Worm (Caenorhabditis elegans) whole organism, young adult: ENCODE data around the gene idh-2.

Experiments
- B0019.2 ChIP-seq: fragments of 200-800 bp; sonication (Bioruptor generic); conservative IDR thresholded peaks from 2 replicates; pipeline ENCODE4 v1.3.6; 2022; ENCODE audit warnings: missing genetic modification reagents, missing genetic modification characterization, missing compliant biosample characterization
- F10E7.11 ChIP-seq: sonication (generic microtip); optimal IDR thresholded peaks from 2 replicates; lab custom pipeline; 2017; ENCODE audit warnings: mild to moderate bottlenecking, missing genetic modification characterization, moderate library complexity, missing compliant biosample characterization
- F37B4.10 ChIP-seq: fragments of 200-800 bp; sonication (Bioruptor generic); IDR thresholded peaks from 2 replicates; pipeline ENCODE4 v1.3.6; 2022; ENCODE audit warnings: missing genetic modification characterization, missing compliant biosample characterization
- F52B5.7 ChIP-seq: sonication (generic microtip); optimal IDR thresholded peaks from 2 replicates; lab custom pipeline; 2016; ENCODE audit warnings: mild to moderate bottlenecking, missing genetic modification characterization, missing compliant biosample characterization
- K12H6.12 ChIP-seq: fragments of 200-800 bp; sonication (Bioruptor generic); optimal IDR thresholded peaks from 2 replicates; lab custom pipeline; 2018; ENCODE audit warnings: mild to moderate bottlenecking, missing genetic modification characterization, missing compliant biosample characterization
- Y67H2A.10 ChIP-seq: fragments of 200-800 bp; sonication (Bioruptor generic); conservative IDR thresholded peaks from 2 replicates; pipeline ENCODE4 v1.3.6; 2022; ENCODE audit warnings: missing genetic modification reagents, missing genetic modification characterization, missing compliant biosample characterization
- bed-1 ChIP-seq: fragments of 200-800 bp; sonication (Bioruptor generic); IDR thresholded peaks from 2 replicates; pipeline ENCODE4 v1.3.6; 2022; ENCODE audit warnings: missing genetic modification reagents, missing genetic modification characterization, missing compliant biosample characterization
- ccch-3 ChIP-seq: fragments of 200-800 bp; sonication (Bioruptor generic); optimal IDR thresholded peaks from 2 replicates; lab custom pipeline; 2018; ENCODE audit warnings: mild to moderate bottlenecking, missing genetic modification characterization, missing compliant biosample characterization
- ets-4 ChIP-seq: fragments of 200-800 bp; sonication (Bioruptor generic); optimal IDR thresholded peaks from 2 replicates; lab custom pipeline; 2018; ENCODE audit warnings: mild to moderate bottlenecking, missing genetic modification characterization, missing compliant biosample characterization
- nhr-80 ChIP-seq: sonication (generic microtip); optimal IDR thresholded peaks from 2 replicates; lab custom pipeline; 2016; ENCODE audit warnings: missing genetic modification characterization, missing compliant biosample characterization
- snpc-1.1 ChIP-seq: sonication (generic microtip); optimal IDR thresholded peaks from 2 replicates; lab custom pipeline; 2017; ENCODE audit warnings: missing genetic modification characterization, mild to moderate bottlenecking, missing compliant biosample characterization, antibody characterized with exemption, moderate library complexity, missing genotype, missing genetic modification reagents; ENCODE audit not compliant: insufficient read depth
- snpc-4 ChIP-seq, 5 experiments: fragments of 150-350 bp in 1 of 5; sonication (generic microtip) in 4 of 5; optimal IDR thresholded peaks; 2 replicates each; lab custom pipeline; 2014 to 2018; ENCODE audit warnings: missing genetic modification characterization in 5 of 5, missing biosample characterization in 3 of 5, antibody characterized with exemption in 2 of 5, mild to moderate bottlenecking in 2 of 5, missing compliant biosample characterization in 2 of 5, missing genotype in 2 of 5, moderate library complexity in 2 of 5, missing genetic modification reagents in 1 of 5
- sptf-2 ChIP-seq: fragments of 200-800 bp; sonication (Bioruptor generic); optimal IDR thresholded peaks from 2 replicates; lab custom pipeline; 2018; ENCODE audit warnings: mild to moderate bottlenecking, missing genetic modification characterization, missing compliant biosample characterization
- zfh-2 ChIP-seq: fragments of 200-800 bp; sonication (Bioruptor generic); conservative IDR thresholded peaks from 2 replicates; pipeline ENCODE4 v1.3.6; 2022; ENCODE audit warnings: missing genetic modification reagents, missing genetic modification characterization, missing compliant biosample characterization
- ztf-28 ChIP-seq: fragments of 200-800 bp; sonication (Bioruptor generic); IDR thresholded peaks from 2 replicates; pipeline ENCODE4 v1.3.6; 2022; ENCODE audit warnings: missing genetic modification reagents, missing genetic modification characterization, missing compliant biosample characterization
- ztf-3 ChIP-seq: fragments of 200-800 bp; sonication (Bioruptor generic); optimal IDR thresholded peaks from 2 replicates; lab custom pipeline; 2018; ENCODE audit warnings: mild to moderate bottlenecking, missing genetic modification characterization, missing compliant biosample characterization
- ztf-6 ChIP-seq: fragments of 200-800 bp; sonication (Bioruptor generic); IDR thresholded peaks from 2 replicates; pipeline ENCODE4 v1.3.6; 2022; ENCODE audit warnings: missing genetic modification reagents, missing genetic modification characterization, missing compliant biosample characterization

Gene idh-2

DNA sequence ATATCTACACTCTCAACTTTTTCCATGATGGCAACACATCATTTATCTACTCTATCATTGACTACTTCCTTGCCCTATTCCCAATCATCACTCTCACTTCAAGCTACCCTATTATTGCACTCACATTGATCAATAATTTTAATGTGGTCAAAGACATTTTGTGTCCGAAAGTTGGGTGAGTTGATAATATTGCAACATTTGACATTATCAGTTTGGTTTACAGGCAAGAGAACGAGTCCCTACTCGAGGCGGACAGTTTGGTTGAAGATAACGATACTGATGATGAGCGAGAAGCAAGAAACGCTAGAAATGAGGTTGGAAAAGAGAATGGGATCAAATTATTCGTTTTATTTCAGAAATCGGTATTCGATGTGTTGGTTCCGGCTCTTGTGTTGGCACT is 48.9 kb downstream of the idh-2 start:
- TF ChIP-seq nhr-80 (tag; lab: Kevin White, UChicago) (peak; percentile 92), K12H6.12 (tag; lab: Kevin White, UChicago) (no peak), ets-4 (GFP tag; lab: Kevin White, UChicago) (peak; percentile 33)

DNA sequence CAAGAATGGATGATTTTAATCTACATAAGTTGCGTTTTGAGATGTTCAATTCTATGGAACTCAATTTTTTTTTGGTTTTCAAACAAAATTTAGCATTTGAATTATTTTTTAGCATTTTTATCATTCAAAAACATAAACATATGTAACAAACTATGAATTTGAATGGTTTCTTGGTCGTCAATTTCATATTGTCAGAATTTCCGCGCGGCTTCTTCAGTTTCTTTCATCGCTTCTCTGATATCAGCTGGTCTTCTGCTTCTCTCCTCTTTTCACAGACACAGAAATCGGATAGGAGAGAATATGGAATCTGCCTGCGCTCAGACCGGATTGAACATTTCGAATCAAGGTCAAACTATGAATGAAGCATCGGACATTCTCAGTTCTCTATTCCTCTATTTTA is 50.9 kb downstream of the idh-2 start, which contains the start of gene C03A3.9:
Gene C03A3.9 (plus strand): TSS at position 301 of the 400 bp plus-strand sequence.
- TF ChIP-seq bed-1 (GFP tag; lab: Robert Waterston, UW) (no peak), ccch-3 (GFP tag; lab: Kevin White, UChicago) (no peak), zfh-2 (GFP tag; lab: Robert Waterston, UW) (no peak), snpc-1.1 (no peak), sptf-2 (GFP tag; lab: Kevin White, UChicago) (no peak), F37B4.10 (GFP tag; lab: Robert Waterston, UW) (no peak), ztf-3 (GFP tag; lab: Kevin White, UChicago) (no peak), ztf-28 (GFP tag; lab: Robert Waterston, UW) (no peak), Y67H2A.10 (GFP tag; lab: Robert Waterston, UW) (no peak), F10E7.11 (tag; lab: Kevin White, UChicago) (no peak), snpc-4 (GFP tag; optimal IDR thresholded peaks at IDR 0.05; lab: Kevin White, UChicago) (no peak), snpc-4 (tag; optimal IDR thresholded peaks at IDR 0.05; lab: Kevin White, UChicago) (no peak), B0019.2 (no peak), F52B5.7 (no peak), ztf-6 (no peak), K12H6.12 (tag; lab: Kevin White, UChicago) (no peak)
- TF ChIP-seq, all 124 proteins: peak for 0
